Fruit fly (Drosophila melanogaster) whole organism, embryonic: ENCODE data around the gene tipE.

Source experiments
- Ada2b ChIP-seq: fragments of 200-800 bp; sonication (Bioruptor generic); IDR thresholded peaks from 2 replicates; pipeline ENCODE4 v1.3.6; 2022; ENCODE audit warnings: missing biosample characterization, missing genetic modification characterization
- CG10543 ChIP-seq: fragments of 200-800 bp; sonication (Bioruptor generic); optimal IDR thresholded peaks from 3 replicates; lab custom pipeline; 2017; ENCODE audit warnings: missing biosample characterization, mild to moderate bottlenecking, missing genetic modification characterization, moderate library complexity
- CG10959 ChIP-seq: fragments of 200-800 bp; sonication (Bioruptor generic); IDR thresholded peaks from 2 replicates; pipeline ENCODE4 v1.3.6; 2022; ENCODE audit warnings: missing biosample characterization, missing genetic modification characterization
- CG11560 ChIP-seq: fragments of 200-800 bp; sonication (Bioruptor generic); IDR thresholded peaks from 3 replicates; pipeline ENCODE4 v1.3.6; 2022; ENCODE audit warnings: missing biosample characterization, missing genetic modification characterization
- CG12391 ChIP-seq: fragments of 200-800 bp; sonication (Bioruptor generic); optimal IDR thresholded peaks from 3 replicates; lab custom pipeline; 2018; ENCODE audit warnings: missing biosample characterization, mild to moderate bottlenecking, missing genetic modification characterization, moderate library complexity
- CG13624 ChIP-seq: fragments of 200-800 bp; sonication (Bioruptor generic); optimal IDR thresholded peaks from 2 replicates; lab custom pipeline; 2016; ENCODE audit warnings: missing biosample characterization, missing genetic modification characterization
- CG18764 ChIP-seq: fragments of 200-800 bp; sonication (Bioruptor generic); optimal IDR thresholded peaks from 3 replicates; lab custom pipeline; 2016; ENCODE audit warnings: missing biosample characterization, missing genetic modification characterization
- CG2202 ChIP-seq: fragments of 200-800 bp; sonication (Bioruptor generic); optimal IDR thresholded peaks from 2 replicates; lab custom pipeline; 2018; ENCODE audit warnings: missing biosample characterization, mild to moderate bottlenecking, missing genetic modification characterization
- CG32767 ChIP-seq: fragments of 200-800 bp; sonication (Bioruptor generic); IDR thresholded peaks from 2 replicates; pipeline ENCODE4 v1.3.6; 2022; ENCODE audit warnings: missing biosample characterization, missing genetic modification characterization
- CG4730 ChIP-seq: fragments of 200-800 bp; sonication (Bioruptor generic); IDR thresholded peaks from 2 replicates; pipeline ENCODE4 v1.3.6; 2022; ENCODE audit warnings: missing biosample characterization, missing genetic modification characterization
- CG6254 ChIP-seq: fragments of 200-800 bp; sonication (Bioruptor generic); optimal IDR thresholded peaks from 3 replicates; lab custom pipeline; 2017; ENCODE audit warnings: mild to moderate bottlenecking, missing biosample characterization, missing genetic modification reagents, missing genetic modification characterization
- CG6813 ChIP-seq: fragments of 200-800 bp; sonication (Bioruptor generic); optimal IDR thresholded peaks from 2 replicates; lab custom pipeline; 2017; ENCODE audit warnings: missing biosample characterization, missing genetic modification characterization, mild to moderate bottlenecking, moderate library complexity, missing genetic modification reagents
- CG8359 ChIP-seq: fragments of 200-800 bp; sonication (Bioruptor generic); optimal IDR thresholded peaks from 2 replicates; lab custom pipeline; 2017; ENCODE audit warnings: missing biosample characterization, mild to moderate bottlenecking, missing genetic modification characterization, borderline replicate concordance
- CG9727 ChIP-seq: fragments of 200-800 bp; sonication (Bioruptor generic); optimal IDR thresholded peaks from 3 replicates; lab custom pipeline; 2017; ENCODE audit warnings: missing biosample characterization, mild to moderate bottlenecking, missing genetic modification characterization
- CHES-1-like ChIP-seq: fragments of 200-800 bp; sonication (Bioruptor generic); optimal IDR thresholded peaks from 2 replicates; lab custom pipeline; 2016; ENCODE audit warnings: missing biosample characterization, missing genetic modification characterization
- Doc2 ChIP-seq: fragments of 200-800 bp; sonication (Bioruptor generic); IDR thresholded peaks from 2 replicates; pipeline ENCODE4 v1.3.6; 2022; ENCODE audit warnings: missing biosample characterization, missing genetic modification characterization
- HHEX ChIP-seq: fragments of 200-800 bp; sonication (Bioruptor generic); optimal IDR thresholded peaks from 3 replicates; lab custom pipeline; 2017; ENCODE audit warnings: missing biosample characterization, mild to moderate bottlenecking, missing genetic modification characterization, missing genetic modification reagents
- Hsf ChIP-seq: fragments of 200-800 bp; sonication (Bioruptor generic); optimal IDR thresholded peaks from 3 replicates; lab custom pipeline; 2016; ENCODE audit warnings: missing biosample characterization, missing genetic modification characterization
- Lim3 ChIP-seq: fragments of 200-800 bp; sonication (Bioruptor generic); IDR thresholded peaks from 2 replicates; pipeline ENCODE4 v1.3.6; 2022; ENCODE audit warnings: missing biosample characterization, missing genetic modification characterization
- Max ChIP-seq: fragments of 200-800 bp; sonication (Bioruptor generic); optimal IDR thresholded peaks from 2 replicates; lab custom pipeline; 2016; ENCODE audit warnings: missing biosample characterization, mild to moderate bottlenecking, missing genetic modification characterization
- Meics ChIP-seq: fragments of 200-800 bp; sonication (Bioruptor generic); optimal IDR thresholded peaks from 2 replicates; lab custom pipeline; 2017; ENCODE audit warnings: missing biosample characterization, mild to moderate bottlenecking, missing genetic modification characterization
- Myb ChIP-seq: fragments of 200-800 bp; sonication (Bioruptor generic); optimal IDR thresholded peaks from 2 replicates; lab custom pipeline; 2016; ENCODE audit warnings: missing biosample characterization, missing genetic modification characterization
- Nf-YB ChIP-seq: fragments of 200-800 bp; sonication (Bioruptor generic); optimal IDR thresholded peaks from 3 replicates; lab custom pipeline; 2019; ENCODE audit warnings: missing biosample characterization, mild to moderate bottlenecking, missing genetic modification characterization, moderate library complexity
- Opbp ChIP-seq: fragments of 200-800 bp; sonication (Bioruptor generic); IDR thresholded peaks from 3 replicates; pipeline ENCODE4 v1.3.6; 2022; ENCODE audit warnings: missing biosample characterization, missing genetic modification characterization; ENCODE audit not compliant: partially characterized antibody
- Pdp1 ChIP-seq, 2 experiments: fragments of 200-800 bp; sonication (Bioruptor generic); optimal IDR thresholded peaks; 3 replicates each; lab custom pipeline; 2016; ENCODE audit warnings: missing biosample characterization in 2 of 2, missing genetic modification characterization in 2 of 2, mild to moderate bottlenecking in 1 of 2, moderate library complexity in 1 of 2
- YL-1 ChIP-seq: fragments of 200-800 bp; sonication (Bioruptor generic); optimal IDR thresholded peaks from 3 replicates; lab custom pipeline; 2017; ENCODE audit warnings: missing biosample characterization, mild to moderate bottlenecking, missing genetic modification characterization
- amos ChIP-seq: fragments of 200-800 bp; sonication (Bioruptor generic); IDR thresholded peaks from 2 replicates; pipeline ENCODE4 v1.3.6; 2022; ENCODE audit warnings: missing biosample characterization, missing genetic modification characterization; ENCODE audit not compliant: partially characterized antibody
- ase ChIP-seq: fragments of 200-800 bp; sonication (Bioruptor generic); IDR thresholded peaks from 3 replicates; pipeline ENCODE4 v1.3.6; 2022; ENCODE audit warnings: missing biosample characterization, missing genetic modification characterization
- bigmax ChIP-seq: fragments of 200-800 bp; sonication (Bioruptor generic); optimal IDR thresholded peaks from 2 replicates; lab custom pipeline; 2018; ENCODE audit warnings: missing biosample characterization, mild to moderate bottlenecking, missing genetic modification characterization
- cas ChIP-seq: fragments of 200-800 bp; sonication (Bioruptor generic); IDR thresholded peaks from 2 replicates; pipeline ENCODE4 v1.3.6; 2022; ENCODE audit warnings: missing biosample characterization, missing genetic modification characterization
- chm ChIP-seq: fragments of 200-800 bp; sonication (Bioruptor generic); IDR thresholded peaks from 2 replicates; pipeline ENCODE4 v1.3.6; 2022; ENCODE audit warnings: missing biosample characterization, missing genetic modification characterization
- corto ChIP-seq: fragments of 200-800 bp; sonication (Bioruptor generic); optimal IDR thresholded peaks from 2 replicates; lab custom pipeline; 2016; ENCODE audit warnings: missing biosample characterization, mild to moderate bottlenecking, missing genetic modification characterization, moderate library complexity
- dm ChIP-seq: fragments of 200-800 bp; sonication (Bioruptor generic); optimal IDR thresholded peaks from 3 replicates; lab custom pipeline; 2016; ENCODE audit warnings: missing biosample characterization, missing genetic modification characterization
- dmrt99B ChIP-seq: fragments of 200-800 bp; sonication (Bioruptor generic); optimal IDR thresholded peaks from 2 replicates; lab custom pipeline; 2018; ENCODE audit warnings: missing biosample characterization, mild to moderate bottlenecking, missing genetic modification characterization, moderate library complexity
- fd102C ChIP-seq: fragments of 200-800 bp; sonication (Bioruptor generic); optimal IDR thresholded peaks from 2 replicates; lab custom pipeline; 2018; ENCODE audit warnings: missing biosample characterization, mild to moderate bottlenecking, missing genetic modification characterization, moderate library complexity
- fru ChIP-seq: fragments of >200 bp; optimal IDR thresholded peaks from 2 replicates; lab custom pipeline; 2017
- inv ChIP-seq: fragments of 200-800 bp; sonication (Bioruptor generic); IDR thresholded peaks from 2 replicates; pipeline ENCODE4 v1.3.6; 2022; ENCODE audit warnings: missing biosample characterization, missing genetic modification characterization; ENCODE audit not compliant: partially characterized antibody
- lab ChIP-seq: fragments of 200-800 bp; sonication (Bioruptor generic); optimal IDR thresholded peaks from 3 replicates; lab custom pipeline; 2017; ENCODE audit warnings: missing biosample characterization, missing genetic modification characterization, mild to moderate bottlenecking, moderate library complexity, missing genetic modification reagents
- lov ChIP-seq, 2 experiments: fragments of 200-800 bp in 1 of 2; fragments of >200 bp in 1 of 2; sonication (Bioruptor generic) in 1 of 2; IDR thresholded peaks in 1 of 2; optimal IDR thresholded peaks in 1 of 2; 2 replicates in 1 of 2; 3 replicates in 1 of 2; pipeline versions ENCODE4 v1.3.6 to Lab custom; 2017 to 2022; ENCODE audit warnings: missing biosample characterization in 1 of 2, missing genetic modification characterization in 1 of 2
- nmo ChIP-seq: fragments of 200-800 bp; sonication (Bioruptor generic); optimal IDR thresholded peaks from 2 replicates; lab custom pipeline; 2018; ENCODE audit warnings: missing biosample characterization, mild to moderate bottlenecking, missing genetic modification characterization, moderate library complexity
- odd ChIP-seq: fragments of 200-800 bp; sonication (Bioruptor generic); optimal IDR thresholded peaks from 2 replicates; lab custom pipeline; 2017; ENCODE audit warnings: missing biosample characterization, mild to moderate bottlenecking, missing genetic modification characterization
- pho ChIP-seq: fragments of 200-800 bp; sonication (Bioruptor generic); optimal IDR thresholded peaks from 2 replicates; lab custom pipeline; 2016; ENCODE audit warnings: missing biosample characterization, missing genetic modification characterization
- prd ChIP-seq, 3 experiments: fragments of >200 bp in 2 of 3; fragments of 200-800 bp in 1 of 3; sonication (Bioruptor generic) in 1 of 3; optimal IDR thresholded peaks in 2 of 3; IDR thresholded peaks in 1 of 3; 2 replicates in 2 of 3; 3 replicates in 1 of 3; pipeline versions ENCODE4 v1.3.6 to Lab custom; 2017 to 2022; ENCODE audit warnings: missing biosample characterization in 1 of 3, missing genetic modification characterization in 1 of 3
- row ChIP-seq: fragments of 200-800 bp; sonication (Bioruptor generic); IDR thresholded peaks from 3 replicates; pipeline ENCODE4 v1.3.6; 2022; ENCODE audit warnings: missing biosample characterization, missing genetic modification characterization
- sc ChIP-seq, 3 experiments: fragments of >200 bp in 2 of 3; fragments of 200-800 bp in 1 of 3; sonication (Bioruptor generic) in 1 of 3; optimal IDR thresholded peaks; 2 replicates in 2 of 3; 3 replicates in 1 of 3; lab custom pipeline; 2017; ENCODE audit warnings: mild to moderate bottlenecking in 1 of 3, missing biosample characterization in 1 of 3, missing genetic modification characterization in 1 of 3, missing genetic modification reagents in 1 of 3
- unpg ChIP-seq: fragments of 200-800 bp; sonication (Bioruptor generic); optimal IDR thresholded peaks from 3 replicates; lab custom pipeline; 2018; ENCODE audit warnings: missing biosample characterization, mild to moderate bottlenecking, missing genetic modification characterization, moderate library complexity
- zfh2 ChIP-seq: fragments of 200-800 bp; sonication (Bioruptor generic); optimal IDR thresholded peaks from 2 replicates; lab custom pipeline; 2016; ENCODE audit warnings: missing biosample characterization, missing genetic modification characterization

The tipE gene

dm6 chr3L:4230357-4230901 is 42.1 kb downstream of the tipE start (continued):
- TF ChIP-seq Hsf (GFP tag; lab: Kevin White, UChicago) (peak; percentile 95), Pdp1 (GFP tag; optimal IDR thresholded peaks at IDR 0.05; lab: Kevin White, UChicago) (peak; percentile 90), CG32767 (peak; percentile 84), Lim3 (GFP tag; lab: Robert Waterston, UW) (0 out of 2 replicates have a peak, but pooled peaks have one; percentile 56), Opbp (no peak), Ada2b (GFP tag; lab: Robert Waterston, UW) (peak; percentile 65), corto (GFP tag; lab: Kevin White, UChicago) (no peak), Nf-YB (GFP tag; lab: Kevin White, UChicago) (peak; percentile 82), dm (GFP tag; lab: Kevin White, UChicago) (peak; percentile 85), CG2202 (peak; percentile 95), ase (GFP tag; lab: Robert Waterston, UW) (peak; percentile 88; the same call in 2 of the 3 replicates), CG11560 (tag; lab: Robert Waterston, UW) (peak; percentile 68; the same call in 2 of the 3 replicates), CG12391 (tag; lab: Kevin White, UChicago) (peak; percentile 96), sc (optimal IDR thresholded peaks at IDR 0.05; lab: Kevin White, UChicago) (no peak), sc (GFP tag; optimal IDR thresholded peaks at IDR 0.05; lab: Kevin White, UChicago) (peak; percentile 90), CHES-1-like (GFP tag; lab: Kevin White, UChicago) (peak; percentile 89), lov (optimal IDR thresholded peaks at IDR 0.05; lab: Kevin White, UChicago) (no peak), lov (GFP tag; IDR thresholded peaks at IDR 0.05; lab: Robert Waterston, UW) (peak; percentile 86; the same call in 2 of the 3 replicates), pho (GFP tag; lab: Kevin White, UChicago) (peak; percentile 57), odd (GFP tag; lab: Kevin White, UChicago) (peak; percentile 91), cas (no peak), amos (GFP tag; lab: Robert Waterston, UW) (no peak), HHEX (GFP tag; lab: Kevin White, UChicago) (peak; percentile 86), CG6254 (GFP tag; lab: Kevin White, UChicago) (peak; percentile 95), zfh2 (GFP tag; lab: Kevin White, UChicago) (no peak), lab (peak; percentile 85), unpg (GFP tag; lab: Kevin White, UChicago) (peak; percentile 92), YL-1 (GFP tag; lab: Kevin White, UChicago) (peak; percentile 80), fru (lab: Kevin White, UChicago) (no peak), CG18764 (GFP tag; lab: Kevin White, UChicago) (peak; percentile 86), row (peak; percentile 96), Meics (GFP tag; lab: Kevin White, UChicago) (peak; percentile 67), CG6813 (peak; percentile 88), CG9727 (GFP tag; lab: Kevin White, UChicago) (peak; percentile 98), Myb (GFP tag; lab: Kevin White, UChicago) (peak; percentile 74), bigmax (GFP tag; lab: Kevin White, UChicago) (no peak), nmo (GFP tag; lab: Kevin White, UChicago) (peak; percentile 97), Doc2 (no peak), prd (optimal IDR thresholded peaks at IDR 0.05; lab: Kevin White, UChicago) (no peak), prd (GFP tag; IDR thresholded peaks at IDR 0.05; lab: Robert Waterston, UW) (peak; percentile 98), CG13624 (peak; percentile 76), chm (peak; percentile 81), dmrt99B (peak; percentile 97), CG10543 (GFP tag; lab: Kevin White, UChicago) (peak; percentile 82), fd102C (peak; percentile 97), CG8359 (GFP tag; lab: Kevin White, UChicago) (peak; percentile 90), CG10959 (GFP tag; lab: Robert Waterston, UW) (peak; percentile 95), inv (no peak), Max (GFP tag; lab: Kevin White, UChicago) (peak; percentile 83), CG4730 (GFP tag; lab: Robert Waterston, UW) (peak; percentile 82)
